Worm (Caenorhabditis elegans) whole organism, L4 larva: ENCODE measurements around the gene cyp-14A3.

Experiments
- D1046.2 ChIP-seq: fragments of 200-800 bp; sonication (Bioruptor generic); IDR thresholded peaks from 2 replicates; pipeline ENCODE4 v1.3.6; 2022; ENCODE audit warnings: missing genetic modification characterization, missing compliant biosample characterization
- F10B5.3 ChIP-seq: sonication (generic microtip); optimal IDR thresholded peaks from 2 replicates; lab custom pipeline; 2016; ENCODE audit warnings: mild to moderate bottlenecking, missing genetic modification characterization, missing compliant biosample characterization
- R02D3.7 ChIP-seq: fragments of 150-350 bp; sonication (generic microtip); optimal IDR thresholded peaks from 3 replicates; lab custom pipeline; 2014; ENCODE audit warnings: missing biosample characterization, missing genetic modification characterization
- T20F7.1 ChIP-seq: fragments of 200-800 bp; sonication (Bioruptor generic); optimal IDR thresholded peaks from 2 replicates; lab custom pipeline; 2018; ENCODE audit warnings: mild to moderate bottlenecking, missing genetic modification characterization, missing compliant biosample characterization
- Y105C5A.15 ChIP-seq: fragments of 200-800 bp; sonication (Bioruptor generic); IDR thresholded peaks from 2 replicates; pipeline ENCODE4 v1.3.6; 2022; ENCODE audit warnings: missing genetic modification characterization, missing compliant biosample characterization
- Y5F2A.4 ChIP-seq: fragments of 200-800 bp; sonication (Bioruptor generic); optimal IDR thresholded peaks from 2 replicates; lab custom pipeline; 2018; ENCODE audit warnings: mild to moderate bottlenecking, missing genetic modification characterization, missing compliant biosample characterization
- ZK546.5 ChIP-seq, 2 experiments: sonication (generic microtip); optimal IDR thresholded peaks; 2 replicates each; lab custom pipeline; 2017; ENCODE audit warnings: missing biosample characterization in 2 of 2, missing genetic modification characterization in 2 of 2
- aha-1 ChIP-seq: fragments of 150-350 bp; peaks from one replicate; lab custom pipeline; 2014; ENCODE audit warnings: missing biosample characterization, missing genetic modification characterization
- ceh-62 ChIP-seq: sonication (generic microtip); optimal IDR thresholded peaks from 2 replicates; lab custom pipeline; 2017; ENCODE audit warnings: missing biosample characterization, missing genetic modification characterization
- ctbp-1 ChIP-seq: fragments of 200-800 bp; sonication (Bioruptor generic); IDR thresholded peaks from 2 replicates; pipeline ENCODE4 v1.3.6; 2022; ENCODE audit warnings: missing genetic modification reagents, missing genetic modification characterization, missing compliant biosample characterization
- daf-12 ChIP-seq: fragments of 150-350 bp; optimal IDR thresholded peaks from 2 replicates; lab custom pipeline; 2014; ENCODE audit warnings: missing biosample characterization, missing genetic modification reagents, missing genetic modification characterization
- daf-16 ChIP-seq, 3 experiments: sonication (generic microtip); optimal IDR thresholded peaks; 2 replicates each; lab custom pipeline; 2016 to 2017; ENCODE audit warnings: missing genetic modification characterization in 3 of 3, missing genetic modification reagents in 3 of 3, mild to moderate bottlenecking in 2 of 3, missing compliant biosample characterization in 2 of 3, missing biosample characterization in 1 of 3, moderate library complexity in 1 of 3
- dmd-6 ChIP-seq: fragments of 200-800 bp; sonication (Bioruptor generic); IDR thresholded peaks from 2 replicates; pipeline ENCODE4 v1.3.6; 2022; ENCODE audit warnings: missing genetic modification reagents, missing genetic modification characterization, missing compliant biosample characterization
- dve-1 ChIP-seq: sonication (generic microtip); optimal IDR thresholded peaks from 2 replicates; lab custom pipeline; 2017; ENCODE audit warnings: antibody characterized with exemption, mild to moderate bottlenecking, missing genetic modification characterization, missing compliant biosample characterization; ENCODE audit not compliant: insufficient read depth
- egl-27 ChIP-seq: sonication (generic microtip); optimal IDR thresholded peaks from 3 replicates; lab custom pipeline; 2017; ENCODE audit warnings: missing biosample characterization, missing genetic modification reagents, missing genetic modification characterization
- egl-43 ChIP-seq: fragments of 200-800 bp; sonication (Bioruptor generic); IDR thresholded peaks from 2 replicates; pipeline ENCODE4 v1.3.6; 2022; ENCODE audit warnings: missing genetic modification reagents, missing genetic modification characterization, missing compliant biosample characterization
- hlh-11 ChIP-seq: fragments of 200-800 bp; sonication (Bioruptor generic); optimal IDR thresholded peaks from 2 replicates; lab custom pipeline; 2018; ENCODE audit warnings: mild to moderate bottlenecking, missing genetic modification characterization, missing compliant biosample characterization
- hlh-30 ChIP-seq: sonication (generic microtip); optimal IDR thresholded peaks from 2 replicates; lab custom pipeline; 2017; ENCODE audit warnings: antibody characterized with exemption, mild to moderate bottlenecking, missing genetic modification characterization, missing compliant biosample characterization; ENCODE audit not compliant: insufficient read depth
- lim-7 ChIP-seq: fragments of 200-800 bp; sonication (Bioruptor generic); IDR thresholded peaks from 2 replicates; pipeline ENCODE4 v1.3.6; 2022; ENCODE audit warnings: missing genetic modification characterization, missing compliant biosample characterization
- lin-1 ChIP-seq: fragments of 200-800 bp; sonication (Bioruptor generic); IDR thresholded peaks from 2 replicates; pipeline ENCODE4 v1.3.6; 2022; ENCODE audit warnings: missing genetic modification reagents, missing genetic modification characterization, missing compliant biosample characterization
- lin-13 ChIP-seq: fragments of 150-350 bp; optimal IDR thresholded peaks from 2 replicates; lab custom pipeline; 2014; ENCODE audit warnings: missing biosample characterization, missing genetic modification reagents, missing genetic modification characterization
- mdl-1 ChIP-seq, 2 experiments: fragments of 150-350 bp in 1 of 2; sonication (generic microtip) in 1 of 2; optimal IDR thresholded peaks; 2 replicates each; lab custom pipeline; 2014 to 2017; ENCODE audit warnings: missing biosample characterization in 2 of 2, missing genetic modification characterization in 2 of 2
- mep-1 ChIP-seq: fragments of 150-350 bp; sonication (generic microtip); optimal IDR thresholded peaks from 3 replicates; lab custom pipeline; 2014; ENCODE audit warnings: missing biosample characterization, missing genetic modification characterization
- mes-2 ChIP-seq: sonication (generic microtip); optimal IDR thresholded peaks from 2 replicates; lab custom pipeline; 2016; ENCODE audit warnings: missing genotype, mild to moderate bottlenecking, missing genetic modification characterization, missing compliant biosample characterization; ENCODE audit not compliant: poor library complexity, severe bottlenecking
- mxl-3 ChIP-seq: fragments of 200-800 bp; sonication (Bioruptor generic); optimal IDR thresholded peaks from 2 replicates; lab custom pipeline; 2018; ENCODE audit warnings: mild to moderate bottlenecking, missing genetic modification characterization, missing compliant biosample characterization
- nhr-102 ChIP-seq: sonication (generic microtip); optimal IDR thresholded peaks from 2 replicates; lab custom pipeline; 2016; ENCODE audit warnings: mild to moderate bottlenecking, missing genetic modification characterization, moderate library complexity, missing compliant biosample characterization
- nhr-11 ChIP-seq: fragments of 150-350 bp; optimal IDR thresholded peaks from 2 replicates; lab custom pipeline; 2014; ENCODE audit warnings: missing biosample characterization, missing genetic modification characterization
- nhr-28 ChIP-seq: fragments of 150-350 bp; optimal IDR thresholded peaks from 2 replicates; lab custom pipeline; 2014; ENCODE audit warnings: missing biosample characterization, missing genetic modification characterization
- nhr-76 ChIP-seq: fragments of 150-350 bp; optimal IDR thresholded peaks from 2 replicates; lab custom pipeline; 2014; ENCODE audit warnings: missing biosample characterization, missing genetic modification characterization
- nhr-77 ChIP-seq: fragments of 150-350 bp; optimal IDR thresholded peaks from 2 replicates; lab custom pipeline; 2014; ENCODE audit warnings: missing biosample characterization, missing genetic modification characterization
- pha-4 ChIP-seq, 2 experiments: fragments of 150-350 bp in 1 of 2; fragments of 200-800 bp in 1 of 2; sonication (Bioruptor generic) in 1 of 2; IDR thresholded peaks in 1 of 2; optimal IDR thresholded peaks in 1 of 2; 2 replicates each; pipeline versions ENCODE4 v1.3.6 to Lab custom; 2014 to 2022; ENCODE audit warnings: missing genetic modification characterization in 2 of 2, missing genetic modification reagents in 2 of 2, missing biosample characterization in 1 of 2, missing compliant biosample characterization in 1 of 2
- php-3 ChIP-seq: fragments of 200-800 bp; sonication (Bioruptor generic); IDR thresholded peaks from 2 replicates; pipeline ENCODE4 v1.3.6; 2022; ENCODE audit warnings: missing genetic modification reagents, missing genetic modification characterization, missing compliant biosample characterization
- set-16 ChIP-seq: fragments of 200-800 bp; sonication (Bioruptor generic); IDR thresholded peaks from 2 replicates; pipeline ENCODE4 v1.3.6; 2022; ENCODE audit warnings: missing genetic modification reagents, missing genetic modification characterization, missing compliant biosample characterization
- snpc-4 ChIP-seq: fragments of 150-350 bp; optimal IDR thresholded peaks from 2 replicates; lab custom pipeline; 2014; ENCODE audit warnings: missing biosample characterization, missing genetic modification characterization
- spr-3 ChIP-seq: fragments of 200-800 bp; sonication (Bioruptor generic); optimal IDR thresholded peaks from 2 replicates; lab custom pipeline; 2018; ENCODE audit warnings: mild to moderate bottlenecking, missing genetic modification characterization, missing compliant biosample characterization
- tra-1 ChIP-seq: fragments of 200-800 bp; sonication (Bioruptor generic); IDR thresholded peaks from 2 replicates; pipeline ENCODE4 v1.3.6; 2022; ENCODE audit warnings: missing genetic modification reagents, missing genetic modification characterization, missing compliant biosample characterization
- unc-62 ChIP-seq, 3 experiments: fragments of 150-350 bp in 1 of 3; sonication (generic microtip); optimal IDR thresholded peaks in 2 of 3; peaks in 1 of 3; 1 replicate in 1 of 3; 2 replicates in 2 of 3; lab custom pipeline; 2014 to 2017; ENCODE audit warnings: missing biosample characterization in 3 of 3, missing genetic modification characterization in 3 of 3, missing genetic modification reagents in 3 of 3, missing genotype in 1 of 3
- vab-7 ChIP-seq: fragments of 200-800 bp; sonication (Bioruptor generic); IDR thresholded peaks from 2 replicates; pipeline ENCODE4 v1.3.6; 2022; ENCODE audit warnings: missing genetic modification reagents, missing genetic modification characterization, missing compliant biosample characterization
- ztf-11 ChIP-seq: fragments of 150-350 bp; optimal IDR thresholded peaks from 2 replicates; lab custom pipeline; 2014; ENCODE audit warnings: missing biosample characterization, missing genetic modification characterization
- ztf-7 ChIP-seq: fragments of 150-350 bp; optimal IDR thresholded peaks from 2 replicates; lab custom pipeline; 2014; ENCODE audit warnings: missing biosample characterization, missing genetic modification characterization

The cyp-14A3 gene

ce11 chrX:13318316-13318715 is 44.3 kb upstream of the cyp-14A3 start:
- TF ChIP-seq dve-1 (tag; lab: Kevin White, UChicago) (peak; percentile 66), hlh-30 (peak; percentile 72), lin-13 (GFP tag; lab: Kevin White, UChicago) (no peak), mdl-1 (tag; optimal IDR thresholded peaks at IDR 0.05; lab: Kevin White, UChicago) (peak in 1 of 2 experiments; percentile 20), spr-3 (no peak), mes-2 (tag; lab: Kevin White, UChicago) (no peak), set-16 (GFP tag; lab: Robert Waterston, UW) (no peak), D1046.2 (GFP tag; lab: Robert Waterston, UW) (no peak), ceh-62 (tag; lab: Kevin White, UChicago) (no peak), aha-1 (tag; lab: Kevin White, UChicago) (no peak), egl-43 (GFP tag; lab: Robert Waterston, UW) (no peak), pha-4 (GFP tag; IDR thresholded peaks at IDR 0.05; lab: Robert Waterston, UW) (no peak), pha-4 (tag; optimal IDR thresholded peaks at IDR 0.05; lab: Kevin White, UChicago) (no peak), T20F7.1 (GFP tag; lab: Kevin White, UChicago) (no peak), ztf-7 (tag; lab: Kevin White, UChicago) (no peak), Y105C5A.15 (GFP tag; lab: Robert Waterston, UW) (no peak), R02D3.7 (no peak), tra-1 (GFP tag; lab: Robert Waterston, UW) (no peak), daf-12 (tag; lab: Kevin White, UChicago) (no peak), nhr-102 (tag; lab: Kevin White, UChicago) (no peak), Y5F2A.4 (GFP tag; lab: Kevin White, UChicago) (no peak)
- TF ChIP-seq, all 104 proteins: peak for 3

ce11 chrX:13317532-13317931 is 43.5 kb upstream of the cyp-14A3 start:
- TF ChIP-seq daf-16 (GFP tag; optimal IDR thresholded peaks at IDR 0.05; lab: Kevin White, UChicago) (peak in 1 of 2 experiments; percentile 45), daf-16 (tag; optimal IDR thresholded peaks at IDR 0.05; lab: Kevin White, UChicago) (no peak), nhr-11 (tag; lab: Kevin White, UChicago) (peak; percentile 33), ctbp-1 (GFP tag; lab: Robert Waterston, UW) (no peak)

- TF ChIP-seq mdl-1 (tag; optimal IDR thresholded peaks at IDR 0.05; lab: Kevin White, UChicago) = peak in 1 of 2 experiments; percentile 35
- TF ChIP-seq ctbp-1 (GFP tag; lab: Robert Waterston, UW) = no peak
- TF ChIP-seq vab-7 = no peak
- TF ChIP-seq unc-62 (GFP tag; optimal IDR thresholded peaks at IDR 0.05 in 1 of 2; lab: Kevin White, UChicago) = peak in 1 of 2 experiments; percentile 54
- no peak for TF ChIP-seq unc-62 (tag; optimal IDR thresholded peaks at IDR 0.05; lab: Kevin White, UChicago)
- TF ChIP-seq nhr-76 (tag; lab: Kevin White, UChicago) = no peak
- peak; percentile 5 for TF ChIP-seq mep-1 (tag; lab: Kevin White, UChicago)
- TF ChIP-seq hlh-30 = peak; percentile 72
- TF ChIP-seq ztf-11 (tag; lab: Kevin White, UChicago) = no peak
- peak; percentile 94 for TF ChIP-seq nhr-28
- no peak for TF ChIP-seq snpc-4
- no peak for TF ChIP-seq daf-16 (GFP tag; optimal IDR thresholded peaks at IDR 0.05; lab: Kevin White, UChicago)
- no peak for TF ChIP-seq daf-16 (tag; optimal IDR thresholded peaks at IDR 0.05; lab: Kevin White, UChicago)
- TF ChIP-seq F10B5.3 = no peak
- TF ChIP-seq hlh-11 = peak; percentile 35
These were observed 41.1 kb upstream of the cyp-14A3 start for ce11 chrX:13315093-13315492.

- peak in 1 of 2 experiments; percentile 1 for TF ChIP-seq unc-62 (GFP tag; optimal IDR thresholded peaks at IDR 0.05 in 1 of 2; lab: Kevin White, UChicago)
- no peak for TF ChIP-seq unc-62 (tag; optimal IDR thresholded peaks at IDR 0.05; lab: Kevin White, UChicago)
- no peak for TF ChIP-seq lim-7
- peak; percentile 78 for TF ChIP-seq dmd-6 (GFP tag; lab: Robert Waterston, UW)
- TF ChIP-seq php-3 = peak; percentile 28; the same call in 1 of the 2 replicates
- peak; percentile 21 for TF ChIP-seq hlh-30
- no peak for TF ChIP-seq R02D3.7
- no peak for TF ChIP-seq ZK546.5 (tag; optimal IDR thresholded peaks at IDR 0.05; lab: Kevin White, UChicago)
- TF ChIP-seq hlh-11 = peak; percentile 47
- TF ChIP-seq mxl-3 = no peak
- no peak for TF ChIP-seq lin-1
- peak in 1 of 2 experiments; percentile 13 for TF ChIP-seq mdl-1 (tag; optimal IDR thresholded peaks at IDR 0.05; lab: Kevin White, UChicago)
- TF ChIP-seq dve-1 (tag; lab: Kevin White, UChicago) = peak; percentile 70
- TF ChIP-seq egl-27 = no peak
- no peak for TF ChIP-seq daf-16 (GFP tag; optimal IDR thresholded peaks at IDR 0.05; lab: Kevin White, UChicago)
- TF ChIP-seq daf-16 (tag; optimal IDR thresholded peaks at IDR 0.05; lab: Kevin White, UChicago) = peak; percentile 93
- TF ChIP-seq ctbp-1 (GFP tag; lab: Robert Waterston, UW) = no peak
- no peak for TF ChIP-seq mep-1 (tag; lab: Kevin White, UChicago)
- TF ChIP-seq nhr-28 = peak; percentile 58
- TF ChIP-seq aha-1 (tag; lab: Kevin White, UChicago) = peak; percentile 28
- TF ChIP-seq nhr-77 (tag; lab: Kevin White, UChicago) = peak; percentile 39
These were observed 37.8 kb upstream of the cyp-14A3 start, which contains the start of gene F46G10.1 for ce11 chrX:13311641-13312423. F46G10.1 (minus strand) TSS chrX:13311755.
